Worm (Caenorhabditis elegans): Measurements from ENCODE around the gene atg-7.
A peak's percentile ranks its signal among the peaks of the same experiment; 100 is the strongest.

Gene atg-7

ce11 chrIV:11080823-11081285 lies at the start of gene atg-7:
Gene atg-7 (minus strand): TSS chrIV:11081055.
- no peak for TF ChIP-seq tbx-2 (tag; optimal IDR thresholded peaks at IDR 0.05)
- TF ChIP-seq mml-1 (tag; optimal IDR thresholded peaks at IDR 0.05), result no peak
- no peak for TF ChIP-seq fkh-2 (tag; optimal IDR thresholded peaks at IDR 0.05)
- TF ChIP-seq nhr-28 (tag; optimal IDR thresholded peaks at IDR 0.05), result no peak
- TF ChIP-seq nhr-11 (tag; optimal IDR thresholded peaks at IDR 0.05), result no peak
- TF ChIP-seq ama-1 (optimal IDR thresholded peaks at IDR 0.05), result peak; percentile 94
- no peak for TF ChIP-seq egl-5 (tag; optimal IDR thresholded peaks at IDR 0.05)
- TF ChIP-seq elt-1 (tag; optimal IDR thresholded peaks at IDR 0.05), result no peak
- TF ChIP-seq lin-15B (tag; optimal IDR thresholded peaks at IDR 0.05), result no peak
- TF ChIP-seq pha-4 (tag; optimal IDR thresholded peaks at IDR 0.05), result peak; percentile 13
- no peak for TF ChIP-seq nhr-12 (tag; optimal IDR thresholded peaks at IDR 0.05)
- no peak for TF ChIP-seq nhr-23 (tag; optimal IDR thresholded peaks at IDR 0.05)
- no peak for TF ChIP-seq lin-39 (tag; optimal IDR thresholded peaks at IDR 0.05)
- TF ChIP-seq lsy-12 (tag; optimal IDR thresholded peaks at IDR 0.05), result peak; percentile 18
- no peak for TF ChIP-seq ztf-4 (tag; optimal IDR thresholded peaks at IDR 0.05)
- TF ChIP-seq elt-3 (tag; optimal IDR thresholded peaks at IDR 0.05), result no peak

- TF ChIP-seq hmg-11 (tag; optimal IDR thresholded peaks at IDR 0.05), result no peak
- no peak for TF ChIP-seq eor-1 (tag; optimal IDR thresholded peaks at IDR 0.05)
- TF ChIP-seq mml-1 (tag; optimal IDR thresholded peaks at IDR 0.05), result no peak
- TF ChIP-seq ama-1 (optimal IDR thresholded peaks at IDR 0.05), result no peak
- TF ChIP-seq ceh-9 (tag; optimal IDR thresholded peaks at IDR 0.05), result no peak
These were observed 45.2 kb upstream of the atg-7 start for ce11 chrIV:11126028-11126427.

- TF ChIP-seq mdl-1 (tag; optimal IDR thresholded peaks at IDR 0.05) (no peak), ztf-4 (tag; optimal IDR thresholded peaks at IDR 0.05) (no peak), elt-1 (tag; optimal IDR thresholded peaks at IDR 0.05) (no peak), nhr-28 (tag; optimal IDR thresholded peaks at IDR 0.05) (no peak), nhr-23 (tag; optimal IDR thresholded peaks at IDR 0.05) (no peak), aly-2 (tag; optimal IDR thresholded peaks at IDR 0.05) (no peak), daf-12 (tag; optimal IDR thresholded peaks at IDR 0.05) (no peak), fkh-2 (tag; optimal IDR thresholded peaks at IDR 0.05) (no peak), nhr-76 (tag; optimal IDR thresholded peaks at IDR 0.05) (no peak)
These were observed 45.0 kb upstream of the atg-7 start, which contains the start of gene swsn-4 for ce11 chrIV:11126004-11126027. Gene swsn-4 (plus strand): TSS chrIV:11126024.

- TF ChIP-seq mml-1 (tag; optimal IDR thresholded peaks at IDR 0.05), result no peak
- TF ChIP-seq pha-4 (tag; optimal IDR thresholded peaks at IDR 0.05), result no peak
- TF ChIP-seq ZK546.5 (tag; optimal IDR thresholded peaks at IDR 0.05), result no peak
- no peak for TF ChIP-seq elt-3 (tag; optimal IDR thresholded peaks at IDR 0.05)
- no peak for TF ChIP-seq ztf-4 (tag; optimal IDR thresholded peaks at IDR 0.05)
- TF ChIP-seq nhr-23 (tag; optimal IDR thresholded peaks at IDR 0.05), result no peak
- no peak for TF ChIP-seq ztf-11 (tag; optimal IDR thresholded peaks at IDR 0.05)
- TF ChIP-seq nhr-76 (tag; optimal IDR thresholded peaks at IDR 0.05), result no peak
- no peak for TF ChIP-seq egl-5 (tag; optimal IDR thresholded peaks at IDR 0.05)
- no peak for TF ChIP-seq jun-1 (tag; optimal IDR thresholded peaks at IDR 0.05)
- TF ChIP-seq lin-15B (tag; optimal IDR thresholded peaks at IDR 0.05), result no peak
- TF ChIP-seq nhr-28 (tag; optimal IDR thresholded peaks at IDR 0.05), result no peak
- TF ChIP-seq pqm-1 (tag; optimal IDR thresholded peaks at IDR 0.05), result no peak
- TF ChIP-seq fkh-2 (tag; optimal IDR thresholded peaks at IDR 0.05), result no peak
- TF ChIP-seq elt-2 (tag; optimal IDR thresholded peaks at IDR 0.05), result no peak
- no peak for TF ChIP-seq sea-2 (GFP tag; optimal IDR thresholded peaks at IDR 0.05)
- no peak for TF ChIP-seq snpc-4 (tag; optimal IDR thresholded peaks at IDR 0.05)
- no peak for TF ChIP-seq nhr-67 (tag; optimal IDR thresholded peaks at IDR 0.05)
- no peak for TF ChIP-seq hmg-11 (tag; optimal IDR thresholded peaks at IDR 0.05)
- TF ChIP-seq ceh-16 (tag; optimal IDR thresholded peaks at IDR 0.05), result no peak
These were observed 44.7 kb upstream of the atg-7 start for ce11 chrIV:11125604-11126003.

- TF ChIP-seq ztf-4 (tag; optimal IDR thresholded peaks at IDR 0.05) (no peak), nhr-67 (tag; optimal IDR thresholded peaks at IDR 0.05) (no peak), ama-1 (optimal IDR thresholded peaks at IDR 0.05) (no peak), egl-27 (tag; optimal IDR thresholded peaks at IDR 0.05) (no peak), ceh-16 (tag; optimal IDR thresholded peaks at IDR 0.05) (no peak), fkh-2 (tag; optimal IDR thresholded peaks at IDR 0.05) (no peak), lin-15B (tag; optimal IDR thresholded peaks at IDR 0.05) (peak; percentile 67), lsy-12 (tag; optimal IDR thresholded peaks at IDR 0.05) (peak; percentile 27), egl-5 (tag; optimal IDR thresholded peaks at IDR 0.05) (no peak), elt-2 (tag; optimal IDR thresholded peaks at IDR 0.05) (peak; percentile 18), ceh-28 (tag; optimal IDR thresholded peaks at IDR 0.05) (no peak), nhr-237 (tag; optimal IDR thresholded peaks at IDR 0.05) (no peak), sea-2 (GFP tag; optimal IDR thresholded peaks at IDR 0.05) (no peak), ceh-9 (tag; optimal IDR thresholded peaks at IDR 0.05) (no peak), snpc-4 (tag; optimal IDR thresholded peaks at IDR 0.05) (no peak), zag-1 (tag; optimal IDR thresholded peaks at IDR 0.05) (no peak), nhr-25 (tag; optimal IDR thresholded peaks at IDR 0.05) (peak; percentile 42), ceh-82 (tag; optimal IDR thresholded peaks at IDR 0.05) (no peak), pha-4 (tag; optimal IDR thresholded peaks at IDR 0.05) (peak; percentile 38), ztf-11 (tag; optimal IDR thresholded peaks at IDR 0.05) (no peak), eor-1 (tag; optimal IDR thresholded peaks at IDR 0.05) (no peak), elt-1 (tag; optimal IDR thresholded peaks at IDR 0.05) (no peak), nhr-28 (tag; optimal IDR thresholded peaks at IDR 0.05) (no peak), hmg-11 (tag; optimal IDR thresholded peaks at IDR 0.05) (peak; percentile 64), unc-62 (GFP tag; optimal IDR thresholded peaks at IDR 0.05) (no peak), nhr-77 (tag; optimal IDR thresholded peaks at IDR 0.05) (no peak), tbx-2 (tag; optimal IDR thresholded peaks at IDR 0.05) (no peak), daf-12 (tag; optimal IDR thresholded peaks at IDR 0.05) (no peak), nhr-23 (tag; optimal IDR thresholded peaks at IDR 0.05) (peak; percentile 55), nhr-11 (tag; optimal IDR thresholded peaks at IDR 0.05) (no peak), nhr-76 (tag; optimal IDR thresholded peaks at IDR 0.05) (no peak), lin-39 (tag; optimal IDR thresholded peaks at IDR 0.05) (peak; percentile 50), nhr-12 (tag; optimal IDR thresholded peaks at IDR 0.05) (no peak), skn-1 (tag; optimal IDR thresholded peaks at IDR 0.05) (no peak), fkh-10 (GFP tag; optimal IDR thresholded peaks at IDR 0.05) (no peak)
These were observed 44.3 kb upstream of the atg-7 start for ce11 chrIV:11125200-11125599.

All from whole organism, L3 larva.